Worm (Caenorhabditis elegans) whole organism, L2 larva: Measurements from ENCODE around the gene F52H2.15.

ENCODE experiments used
- C34F6.9 ChIP-seq: fragments of 150-350 bp; optimal IDR thresholded peaks from 2 replicates; lab custom pipeline; 2014; ENCODE audit warnings: missing biosample characterization, missing genetic modification characterization
- F13H6.1 ChIP-seq: sonication (generic microtip); optimal IDR thresholded peaks from 2 replicates; lab custom pipeline; 2016; ENCODE audit warnings: missing genetic modification characterization, missing compliant biosample characterization
- Y55F3AM.14 ChIP-seq: fragments of 200-800 bp; sonication (Bioruptor generic); optimal IDR thresholded peaks from 2 replicates; lab custom pipeline; 2018; ENCODE audit warnings: mild to moderate bottlenecking, missing genetic modification characterization, missing compliant biosample characterization
- ZK546.5 ChIP-seq: sonication (generic microtip); optimal IDR thresholded peaks from 2 replicates; lab custom pipeline; 2017; ENCODE audit warnings: missing biosample characterization, missing genetic modification characterization
- alr-1 ChIP-seq: fragments of 150-350 bp; optimal IDR thresholded peaks from 2 replicates; lab custom pipeline; 2014; ENCODE audit warnings: missing biosample characterization, missing genetic modification characterization
- aly-2 ChIP-seq: fragments of 150-350 bp; optimal IDR thresholded peaks from 2 replicates; lab custom pipeline; 2014; ENCODE audit warnings: missing biosample characterization, missing genetic modification characterization
- ama-1 ChIP-seq: fragments of 150-350 bp; optimal IDR thresholded peaks from 2 replicates; lab custom pipeline; 2018; ENCODE audit warnings: inconsistent platforms
- blmp-1 ChIP-seq: sonication (generic microtip); optimal IDR thresholded peaks from 2 replicates; lab custom pipeline; 2017; ENCODE audit warnings: missing genetic modification characterization, mild to moderate bottlenecking, missing compliant biosample characterization, antibody characterized with exemption, moderate library complexity; ENCODE audit not compliant: insufficient read depth
- ceh-16 ChIP-seq: fragments of 150-350 bp; optimal IDR thresholded peaks from 2 replicates; lab custom pipeline; 2014; ENCODE audit warnings: missing biosample characterization, missing genetic modification characterization
- ceh-82 ChIP-seq: fragments of 150-350 bp; optimal IDR thresholded peaks from 2 replicates; lab custom pipeline; 2014; ENCODE audit warnings: missing biosample characterization, missing genetic modification characterization
- crh-2 ChIP-seq: sonication (generic microtip); optimal IDR thresholded peaks from 2 replicates; lab custom pipeline; 2017; ENCODE audit warnings: missing biosample characterization, missing genetic modification characterization
- egl-27 ChIP-seq: sonication (generic microtip); optimal IDR thresholded peaks from 3 replicates; lab custom pipeline; 2017; ENCODE audit warnings: missing biosample characterization, missing genetic modification reagents, missing genetic modification characterization
- elt-1 ChIP-seq: fragments of 150-350 bp; optimal IDR thresholded peaks from 2 replicates; lab custom pipeline; 2014; ENCODE audit warnings: missing biosample characterization, missing genetic modification characterization
- elt-3 ChIP-seq: sonication (generic microtip); optimal IDR thresholded peaks from 2 replicates; lab custom pipeline; 2017; ENCODE audit warnings: missing biosample characterization, missing genetic modification characterization
- fos-1 ChIP-seq: fragments of 150-350 bp; optimal IDR thresholded peaks from 2 replicates; lab custom pipeline; 2014; ENCODE audit warnings: missing biosample characterization, missing genetic modification characterization
- gmeb-1 ChIP-seq: fragments of 150-350 bp; optimal IDR thresholded peaks from 2 replicates; lab custom pipeline; 2014; ENCODE audit warnings: missing biosample characterization, missing genetic modification characterization
- lin-11 ChIP-seq: fragments of 150-350 bp; sonication (generic microtip); optimal IDR thresholded peaks from 2 replicates; lab custom pipeline; 2014; ENCODE audit warnings: missing biosample characterization, missing genetic modification characterization, inconsistent platforms, mixed read lengths
- lin-13 ChIP-seq: fragments of 150-350 bp; optimal IDR thresholded peaks from 2 replicates; lab custom pipeline; 2014; ENCODE audit warnings: missing biosample characterization, missing genetic modification reagents, missing genetic modification characterization
- lin-39 ChIP-seq: fragments of 150-350 bp; optimal IDR thresholded peaks from 2 replicates; lab custom pipeline; 2014; ENCODE audit warnings: missing biosample characterization, missing genetic modification reagents, missing genetic modification characterization
- lsy-2 ChIP-seq, 2 experiments: fragments of 150-350 bp in 1 of 2; sonication (generic microtip) in 1 of 2; optimal IDR thresholded peaks; 2 replicates each; lab custom pipeline; 2014 to 2017; ENCODE audit warnings: missing biosample characterization in 2 of 2, missing genetic modification characterization in 2 of 2
- mab-5 ChIP-seq: fragments of 150-350 bp; optimal IDR thresholded peaks from 2 replicates; lab custom pipeline; 2014; ENCODE audit warnings: missing biosample characterization, missing genetic modification characterization
- mbf-1 ChIP-seq: sonication (generic microtip); optimal IDR thresholded peaks from 2 replicates; lab custom pipeline; 2017; ENCODE audit warnings: missing biosample characterization, missing genetic modification characterization
- mdl-1 ChIP-seq, 2 experiments: fragments of 150-350 bp in 1 of 2; sonication (generic microtip) in 1 of 2; optimal IDR thresholded peaks; 2 replicates each; lab custom pipeline; 2017; ENCODE audit warnings: missing biosample characterization in 2 of 2, missing genetic modification characterization in 2 of 2
- nhr-10 ChIP-seq: sonication (generic microtip); optimal IDR thresholded peaks from 2 replicates; lab custom pipeline; 2017; ENCODE audit warnings: missing biosample characterization, missing genetic modification characterization
- nhr-11 ChIP-seq: fragments of 150-350 bp; optimal IDR thresholded peaks from 2 replicates; lab custom pipeline; 2014; ENCODE audit warnings: missing biosample characterization, missing genetic modification characterization
- nhr-12 ChIP-seq: fragments of 150-350 bp; optimal IDR thresholded peaks from 2 replicates; lab custom pipeline; 2014; ENCODE audit warnings: missing biosample characterization, missing genetic modification characterization
- nhr-129 ChIP-seq: fragments of 150-350 bp; optimal IDR thresholded peaks from 2 replicates; lab custom pipeline; 2014; ENCODE audit warnings: missing biosample characterization, missing genetic modification characterization
- nhr-21 ChIP-seq: fragments of 150-350 bp; optimal IDR thresholded peaks from 2 replicates; lab custom pipeline; 2014; ENCODE audit warnings: missing biosample characterization, missing genetic modification characterization
- nhr-23 ChIP-seq: fragments of 150-350 bp; optimal IDR thresholded peaks from 2 replicates; lab custom pipeline; 2014; ENCODE audit warnings: missing biosample characterization, missing genetic modification reagents, missing genetic modification characterization
- nhr-237 ChIP-seq: fragments of 150-350 bp; optimal IDR thresholded peaks from 2 replicates; lab custom pipeline; 2014; ENCODE audit warnings: missing biosample characterization, missing genetic modification characterization
- nhr-25 ChIP-seq: fragments of 150-350 bp; sonication (generic microtip); optimal IDR thresholded peaks from 3 replicates; lab custom pipeline; 2014; ENCODE audit warnings: missing biosample characterization, missing genetic modification characterization
- nhr-6 ChIP-seq: fragments of 150-350 bp; optimal IDR thresholded peaks from 2 replicates; lab custom pipeline; 2014; ENCODE audit warnings: missing biosample characterization, missing genetic modification characterization
- nhr-77 ChIP-seq: fragments of 150-350 bp; optimal IDR thresholded peaks from 2 replicates; lab custom pipeline; 2014; ENCODE audit warnings: missing biosample characterization, missing genetic modification characterization
- peb-1 ChIP-seq: fragments of 150-350 bp; optimal IDR thresholded peaks from 2 replicates; lab custom pipeline; 2014; ENCODE audit warnings: missing biosample characterization, missing genetic modification characterization
- sem-4 ChIP-seq: fragments of 150-350 bp; optimal IDR thresholded peaks from 2 replicates; lab custom pipeline; 2014; ENCODE audit warnings: missing biosample characterization, missing genetic modification reagents, missing genetic modification characterization
- skn-1 ChIP-seq: sonication (generic microtip); optimal IDR thresholded peaks from 2 replicates; lab custom pipeline; 2017; ENCODE audit warnings: missing biosample characterization, missing genetic modification characterization
- sma-3 ChIP-seq: sonication (generic microtip); optimal IDR thresholded peaks from 2 replicates; lab custom pipeline; 2016; ENCODE audit warnings: missing genetic modification reagents, missing genetic modification characterization, missing compliant biosample characterization
- sma-9 ChIP-seq, 2 experiments: fragments of 150-350 bp in 1 of 2; sonication (generic microtip) in 1 of 2; optimal IDR thresholded peaks; 2 replicates each; lab custom pipeline; 2014 to 2016; ENCODE audit warnings: missing genetic modification characterization in 2 of 2, mild to moderate bottlenecking in 1 of 2, missing biosample characterization in 1 of 2, missing compliant biosample characterization in 1 of 2, missing genetic modification reagents in 1 of 2, moderate library complexity in 1 of 2
- snpc-4 ChIP-seq: fragments of 150-350 bp; optimal IDR thresholded peaks from 2 replicates; lab custom pipeline; 2014; ENCODE audit warnings: missing biosample characterization, missing genetic modification characterization
- unc-39 ChIP-seq: fragments of 150-350 bp; optimal IDR thresholded peaks from 2 replicates; lab custom pipeline; 2014; ENCODE audit warnings: missing biosample characterization, missing genetic modification characterization
- unc-55 ChIP-seq: fragments of 150-350 bp; sonication (generic microtip); optimal IDR thresholded peaks from 3 replicates; lab custom pipeline; 2014; ENCODE audit warnings: missing biosample characterization, missing genetic modification reagents, missing genetic modification characterization
- unc-62 ChIP-seq: fragments of 150-350 bp; optimal IDR thresholded peaks from 2 replicates; lab custom pipeline; 2014; ENCODE audit warnings: missing biosample characterization, missing genetic modification reagents, missing genetic modification characterization
- zag-1 ChIP-seq: fragments of 150-350 bp; optimal IDR thresholded peaks from 2 replicates; lab custom pipeline; 2014; ENCODE audit warnings: missing biosample characterization, missing genetic modification characterization
- ztf-1 ChIP-seq: fragments of 200-800 bp; sonication (Bioruptor generic); conservative IDR thresholded peaks from 2 replicates; pipeline ENCODE4 v1.3.6; 2022; ENCODE audit warnings: missing genetic modification characterization, missing compliant biosample characterization
- ztf-11 ChIP-seq: sonication (generic microtip); optimal IDR thresholded peaks from 2 replicates; lab custom pipeline; 2017; ENCODE audit warnings: missing biosample characterization, missing genetic modification characterization
- ztf-4 ChIP-seq: fragments of 150-350 bp; optimal IDR thresholded peaks from 2 replicates; lab custom pipeline; 2014; ENCODE audit warnings: missing biosample characterization, missing genetic modification characterization

F52H2.15 gene

DNA sequence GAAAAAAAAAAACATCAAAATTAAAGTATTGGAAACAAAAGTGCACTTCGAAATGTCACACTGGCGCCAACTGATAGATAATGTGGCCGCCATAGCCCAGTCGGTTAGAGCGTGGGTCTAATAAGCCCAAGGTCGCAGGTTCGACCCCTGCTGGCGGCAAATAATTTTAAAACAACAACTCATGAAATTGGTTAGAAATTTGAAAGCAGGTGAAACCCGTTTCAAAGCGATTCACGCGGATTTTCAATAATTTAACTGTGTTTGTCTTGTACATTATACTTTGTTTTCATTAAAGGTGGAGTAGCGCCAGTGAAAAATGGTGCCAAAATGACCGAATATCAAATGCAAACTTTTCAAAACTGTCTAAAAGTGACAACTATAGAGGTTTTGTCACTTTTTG, 33.9 kb upstream of the F52H2.15 start:
- TF ChIP-seq nhr-21: peak; percentile 34
- TF ChIP-seq F13H6.1: peak; percentile 39
- TF ChIP-seq ztf-1 (GFP tag; lab: Robert Waterston, UW): no peak
- TF ChIP-seq Y55F3AM.14 (GFP tag; lab: Kevin White, UChicago): peak; percentile 45
- TF ChIP-seq crh-2: peak; percentile 54
- TF ChIP-seq nhr-129 (tag; lab: Kevin White, UChicago): peak; percentile 20
- no peak for TF ChIP-seq aly-2
- TF ChIP-seq sma-9 (GFP tag; optimal IDR thresholded peaks at IDR 0.05; lab: Kevin White, UChicago): peak; percentile 51
- no peak for TF ChIP-seq sma-9 (tag; optimal IDR thresholded peaks at IDR 0.05; lab: Kevin White, UChicago)
- peak; percentile 27 for TF ChIP-seq sma-3 (GFP tag; lab: Kevin White, UChicago)
- peak; percentile 48 for TF ChIP-seq fos-1 (tag; lab: Kevin White, UChicago)
- TF ChIP-seq nhr-6 (tag; lab: Kevin White, UChicago): no peak
- TF ChIP-seq blmp-1 (tag; lab: Kevin White, UChicago): peak; percentile 5
- no peak for TF ChIP-seq ceh-82 (tag; lab: Kevin White, UChicago)
- peak; percentile 34 for TF ChIP-seq ztf-4 (tag; lab: Kevin White, UChicago)
- peak in 1 of 2 experiments; percentile 30 for TF ChIP-seq lsy-2 (tag; optimal IDR thresholded peaks at IDR 0.05; lab: Kevin White, UChicago)

DNA sequence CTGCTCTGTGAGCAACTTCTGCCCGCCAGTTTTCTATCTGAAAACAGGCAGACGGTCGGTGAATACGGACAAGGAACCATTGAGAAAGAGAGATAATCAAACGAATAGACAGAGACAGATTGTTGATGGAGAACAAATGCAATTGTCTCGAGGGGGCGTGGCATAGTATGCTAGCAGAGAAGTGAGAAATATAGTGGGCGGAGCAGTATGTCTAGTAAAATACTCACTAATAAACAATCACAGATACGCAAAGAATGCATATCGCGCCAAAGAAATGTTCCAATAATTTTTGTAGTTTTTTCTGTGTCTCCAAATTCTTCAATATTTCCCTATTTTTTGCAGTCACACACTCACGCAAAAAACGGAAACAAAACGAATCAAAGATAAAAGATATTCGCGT, 32.8 kb upstream of the F52H2.15 start, which contains the start of gene tbc-12:
Gene tbc-12, minus strand, starts transcription at position 101 of the 400 bp plus-strand sequence.
- TF ChIP-seq ztf-1 (GFP tag; lab: Robert Waterston, UW) (no peak), nhr-23 (tag; lab: Kevin White, UChicago) (no peak), skn-1 (tag; lab: Kevin White, UChicago) (no peak), ceh-16 (tag; lab: Kevin White, UChicago) (no peak), elt-1 (tag; lab: Kevin White, UChicago) (no peak), fos-1 (tag; lab: Kevin White, UChicago) (no peak)

DNA sequence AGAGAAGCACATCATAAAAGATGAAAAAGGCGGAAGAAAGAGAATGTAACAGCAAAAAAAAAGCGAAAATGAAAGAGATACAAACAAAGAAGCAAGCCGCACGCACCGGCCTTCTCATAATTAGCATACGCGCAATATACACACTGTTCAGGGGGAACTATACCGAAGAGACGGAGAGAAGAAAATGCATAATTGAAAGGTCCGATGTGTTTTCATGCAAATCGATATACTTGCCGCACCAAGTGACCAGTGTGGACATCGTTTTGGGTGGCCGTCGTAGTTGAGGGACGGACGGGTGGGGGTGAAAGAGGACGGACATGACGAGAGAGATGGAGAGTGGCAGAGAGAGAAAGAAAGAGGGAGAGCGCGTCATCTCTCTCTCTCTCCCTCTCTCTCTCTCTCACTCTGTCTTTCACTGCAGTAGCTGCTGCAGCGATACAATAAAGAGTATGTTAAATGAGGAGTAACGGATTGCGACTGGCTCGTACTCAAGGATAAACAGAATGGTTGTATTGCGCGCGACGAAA, 28.8 kb upstream of the F52H2.15 start:
- TF ChIP-seq lin-13: peak; percentile 75
- peak; percentile 92 for TF ChIP-seq unc-55 (GFP tag; lab: Kevin White, UChicago)
- TF ChIP-seq C34F6.9 (tag; lab: Kevin White, UChicago): peak; percentile 92
- TF ChIP-seq snpc-4 (tag; lab: Kevin White, UChicago): peak; percentile 72
- peak in 1 of 2 experiments; percentile 73 for TF ChIP-seq mdl-1 (tag; optimal IDR thresholded peaks at IDR 0.05; lab: Kevin White, UChicago)
- peak; percentile 97 for TF ChIP-seq F13H6.1
- TF ChIP-seq nhr-25 (tag; lab: Kevin White, UChicago): peak; percentile 80
- TF ChIP-seq elt-3 (tag; lab: Kevin White, UChicago): no peak
- peak; percentile 65 for TF ChIP-seq Y55F3AM.14 (GFP tag; lab: Kevin White, UChicago)
- TF ChIP-seq egl-27 (tag; lab: Kevin White, UChicago): peak; percentile 75
- TF ChIP-seq alr-1 (tag; lab: Kevin White, UChicago): no peak
- no peak for TF ChIP-seq ama-1 (lab: Kevin White, UChicago)
- peak; percentile 39 for TF ChIP-seq lin-39 (tag; lab: Kevin White, UChicago)
- no peak for TF ChIP-seq nhr-237 (tag; lab: Kevin White, UChicago)
- peak; percentile 29 for TF ChIP-seq nhr-21
- TF ChIP-seq ZK546.5: no peak
- no peak for TF ChIP-seq nhr-12 (tag; lab: Kevin White, UChicago)
- peak; percentile 25 for TF ChIP-seq gmeb-1 (tag; lab: Kevin White, UChicago)
- peak; percentile 57 for TF ChIP-seq sma-3 (GFP tag; lab: Kevin White, UChicago)
- TF ChIP-seq lin-11 (tag; lab: Kevin White, UChicago): peak; percentile 30
- TF ChIP-seq mbf-1 (tag; lab: Kevin White, UChicago): no peak
- TF ChIP-seq blmp-1 (tag; lab: Kevin White, UChicago): peak; percentile 73
- TF ChIP-seq unc-39 (tag; lab: Kevin White, UChicago): no peak
- TF ChIP-seq ztf-4 (tag; lab: Kevin White, UChicago): no peak
- TF ChIP-seq nhr-10: no peak
- peak; percentile 78 for TF ChIP-seq ceh-16 (tag; lab: Kevin White, UChicago)
- TF ChIP-seq unc-62 (GFP tag; lab: Kevin White, UChicago): no peak
- TF ChIP-seq nhr-77 (tag; lab: Kevin White, UChicago): no peak
- TF ChIP-seq peb-1: no peak
- TF ChIP-seq crh-2: peak; percentile 79
- TF ChIP-seq nhr-23 (tag; lab: Kevin White, UChicago): no peak
- peak; percentile 97 for TF ChIP-seq nhr-129 (tag; lab: Kevin White, UChicago)
- peak; percentile 52 for TF ChIP-seq fos-1 (tag; lab: Kevin White, UChicago)
- peak; percentile 94 for TF ChIP-seq zag-1 (tag; lab: Kevin White, UChicago)
- no peak for TF ChIP-seq elt-1 (tag; lab: Kevin White, UChicago)
- no peak for TF ChIP-seq ztf-11 (tag; lab: Kevin White, UChicago)
- no peak for TF ChIP-seq aly-2
- TF ChIP-seq ceh-82 (tag; lab: Kevin White, UChicago): peak; percentile 59
- TF ChIP-seq skn-1 (tag; lab: Kevin White, UChicago): no peak
- TF ChIP-seq nhr-11 (tag; lab: Kevin White, UChicago): no peak
- TF ChIP-seq nhr-6 (tag; lab: Kevin White, UChicago): peak; percentile 88
- TF ChIP-seq sem-4: peak; percentile 92
- peak; percentile 43 to 85 for TF ChIP-seq lsy-2 (tag; optimal IDR thresholded peaks at IDR 0.05; lab: Kevin White, UChicago)
- peak; percentile 80 for TF ChIP-seq mab-5 (tag; lab: Kevin White, UChicago)
